Fruit fly (Drosophila melanogaster): ENCODE results near the gene Mettl3.

The Mettl3 gene

DNA sequence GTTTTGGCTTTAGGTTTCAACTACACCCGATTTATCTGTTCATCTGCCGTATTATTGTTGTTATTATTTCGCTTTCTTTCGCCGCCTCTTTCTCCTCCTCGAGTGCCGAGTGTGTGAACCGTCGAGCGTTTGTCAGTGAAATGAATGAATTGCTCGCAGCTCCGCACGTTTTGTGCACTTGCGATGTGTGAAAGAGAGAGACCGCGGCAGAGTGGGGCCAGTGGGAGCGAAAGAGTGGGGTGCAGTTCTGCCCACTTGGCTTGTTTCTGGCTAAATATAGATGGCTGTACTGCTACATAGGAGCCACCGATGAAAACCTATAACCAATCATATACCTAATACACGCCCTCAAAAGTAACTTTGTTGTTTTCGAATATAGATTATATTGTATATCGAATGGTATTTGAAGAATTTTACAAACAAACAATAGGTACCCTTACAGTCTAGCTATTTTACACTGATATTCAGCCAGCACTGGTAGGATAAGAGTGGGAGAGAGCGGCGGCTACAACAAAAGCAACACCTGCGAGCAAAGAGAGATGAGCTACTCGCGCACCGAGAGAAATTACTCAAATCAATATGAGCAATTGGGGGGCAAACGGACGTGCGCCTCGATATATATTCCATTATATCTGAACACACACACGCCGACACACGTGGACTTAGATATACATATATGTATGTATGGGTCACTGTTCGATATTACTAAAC, 25.4 kb upstream of the Mettl3 start (continued):
- TF ChIP-seq CG17829 (tag; optimal IDR thresholded peaks at IDR 0.05) (peak; percentile 0), luna (GFP tag; optimal IDR thresholded peaks at IDR 0.05) (no peak), Neu2 (GFP tag; optimal IDR thresholded peaks at IDR 0.05; ENCODE audit: borderline replicate concordance) (no peak), pfk (GFP tag; optimal IDR thresholded peaks at IDR 0.05) (no peak), tap (tag; optimal IDR thresholded peaks at IDR 0.05) (no peak), H2.0 (GFP tag; IDR thresholded peaks at IDR 0.05) (no peak), Fer2 (tag; optimal IDR thresholded peaks at IDR 0.05) (no peak), her (GFP tag; optimal IDR thresholded peaks at IDR 0.05) (no peak), Ptx1 (GFP tag; IDR thresholded peaks at IDR 0.05) (peak; percentile 19; the same call in 1 of the 2 replicates), CG17385 (GFP tag; optimal IDR thresholded peaks at IDR 0.05) (no peak), ftz-f1 (GFP tag; optimal IDR thresholded peaks at IDR 0.05) (no peak), insv (GFP tag; optimal IDR thresholded peaks at IDR 0.05) (no peak), Pdp1 (GFP tag; optimal IDR thresholded peaks at IDR 0.05) (no peak), CG16813 (GFP tag; IDR thresholded peaks at IDR 0.05; ENCODE audit: partially characterized antibody) (no peak), CG8765 (GFP tag; IDR thresholded peaks at IDR 0.05) (0 out of 2 replicates have a peak, but pooled peaks have one; percentile 7), CrebB (tag; optimal IDR thresholded peaks at IDR 0.05) (no peak), CG10209 (GFP tag; optimal IDR thresholded peaks at IDR 0.05) (no peak), CG17912 (GFP tag; optimal IDR thresholded peaks at IDR 0.05) (no peak), CG9797 (GFP tag; optimal IDR thresholded peaks at IDR 0.05) (no peak), CG4707 (GFP tag; optimal IDR thresholded peaks at IDR 0.05) (no peak), CG8281 (tag; optimal IDR thresholded peaks at IDR 0.05) (no peak), Fer3 (tag; optimal IDR thresholded peaks at IDR 0.05) (no peak), vvl (GFP tag; IDR thresholded peaks at IDR 0.05) (no peak), MESR4 (GFP tag; optimal IDR thresholded peaks at IDR 0.05) (no peak), Dek (tag; optimal IDR thresholded peaks at IDR 0.05) (no peak), Dbx (GFP tag; IDR thresholded peaks at IDR 0.05) (peak; percentile 41; the same call in 1 of the 3 replicates), CG17328 (GFP tag; IDR thresholded peaks at IDR 0.05) (no peak), Adf1 (GFP tag; IDR thresholded peaks at IDR 0.05) (no peak), Sry-δ (GFP tag; optimal IDR thresholded peaks at IDR 0.05) (no peak), CG2120 (GFP tag; optimal IDR thresholded peaks at IDR 0.05) (peak; percentile 42), oc (tag; optimal IDR thresholded peaks at IDR 0.05) (no peak), Mrtf (GFP tag; IDR thresholded peaks at IDR 0.05) (no peak), CG12219 (GFP tag; optimal IDR thresholded peaks at IDR 0.05) (no peak), unpg (GFP tag; optimal IDR thresholded peaks at IDR 0.05) (no peak), eve (GFP tag; optimal IDR thresholded peaks at IDR 0.05) (no peak), CG12659 (GFP tag; optimal IDR thresholded peaks at IDR 0.05) (peak; percentile 26), CG10654 (GFP tag; optimal IDR thresholded peaks at IDR 0.05) (no peak), al (GFP tag; IDR thresholded peaks at IDR 0.05) (peak; percentile 29; the same call in 1 of the 2 replicates), Lhr (GFP tag; optimal IDR thresholded peaks at IDR 0.05) (no peak), CG15601 (tag; optimal IDR thresholded peaks at IDR 0.05) (no peak), klu (GFP tag; IDR thresholded peaks at IDR 0.05) (peak; percentile 25; the same call in 1 of the 2 replicates), ato (GFP tag; IDR thresholded peaks at IDR 0.05; ENCODE audit: partially characterized antibody) (no peak), ssp (GFP tag; IDR thresholded peaks at IDR 0.05) (no peak), Dref (GFP tag; IDR thresholded peaks at IDR 0.05) (no peak), Aef1 (GFP tag; IDR thresholded peaks at IDR 0.05) (0 out of 3 replicates have a peak, but pooled peaks have one; percentile 26), ac (GFP tag; optimal IDR thresholded peaks at IDR 0.05) (no peak), lola (GFP tag; optimal IDR thresholded peaks at IDR 0.05) (no peak), zfh2 (GFP tag; optimal IDR thresholded peaks at IDR 0.05) (no peak), gsb-n (tag; optimal IDR thresholded peaks at IDR 0.05) (no peak)

Measured in whole organism, embryonic.